Worm (Caenorhabditis elegans): ENCODE results near the gene fbxb-53.

fbxb-53 gene

DNA sequence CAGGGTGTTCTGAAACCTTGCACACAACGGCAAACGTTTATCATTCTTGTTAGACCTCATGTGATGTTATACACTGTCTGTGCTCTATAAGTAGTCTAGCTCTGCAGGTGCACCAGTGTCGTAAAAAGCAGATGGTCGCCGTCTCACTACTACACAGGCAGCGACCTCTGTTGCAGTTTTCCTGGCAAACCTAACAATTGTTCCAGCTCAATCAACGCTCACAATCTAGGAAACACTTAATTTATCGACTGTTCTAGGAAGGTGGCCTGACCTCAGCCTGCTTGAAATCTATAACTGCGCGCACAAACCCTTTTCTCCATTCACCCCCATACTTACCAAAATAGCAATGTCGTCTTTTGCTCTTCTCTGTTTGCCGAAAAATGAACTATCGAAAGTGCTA is 32.4 kb upstream of the fbxb-53 start, which contains the start of gene fbxb-11:
Gene fbxb-11, plus strand, starts transcription at position 301 of the 400 bp plus-strand sequence.
- TF ChIP-seq elt-3 (tag; optimal IDR thresholded peaks at IDR 0.05): no peak
- TF ChIP-seq unc-39 (tag; optimal IDR thresholded peaks at IDR 0.05): no peak
- no peak for TF ChIP-seq bed-3 (GFP tag; optimal IDR thresholded peaks at IDR 0.05)
- TF ChIP-seq lsy-2 (tag; optimal IDR thresholded peaks at IDR 0.05): no peak
- no peak for TF ChIP-seq sptf-1 (tag; optimal IDR thresholded peaks at IDR 0.05)
- TF ChIP-seq elt-1 (tag; optimal IDR thresholded peaks at IDR 0.05; ENCODE audit: borderline replicate concordance, insufficient read depth): no peak
- no peak for TF ChIP-seq drap-1 (GFP tag; optimal IDR thresholded peaks at IDR 0.05)
- TF ChIP-seq M03D4.4 (tag; optimal IDR thresholded peaks at IDR 0.05): no peak
- TF ChIP-seq nhr-76 (tag; optimal IDR thresholded peaks at IDR 0.05): no peak
- TF ChIP-seq unc-62 (GFP tag; optimal IDR thresholded peaks at IDR 0.05): no peak

- TF ChIP-seq ceh-39 (tag; optimal IDR thresholded peaks at IDR 0.05) (peak; percentile 12), tbx-8 (GFP tag; optimal IDR thresholded peaks at IDR 0.05) (no peak)
These were observed 30.9 kb upstream of the fbxb-53 start, which contains the start of gene F45C12.17 for ce11 chrII:1725735-1726134. TSS of gene F45C12.17 (plus strand) at chrII:1726111.

ce11 chrII:1728253-1728652 is 28.4 kb upstream of the fbxb-53 start, which contains the start of gene btb-9:
TSS of gene btb-9 (plus strand) at chrII:1728506.
- no peak for TF ChIP-seq mep-1 (tag; optimal IDR thresholded peaks at IDR 0.05)
- TF ChIP-seq ztf-11 (tag; optimal IDR thresholded peaks at IDR 0.05): no peak
- no peak for TF ChIP-seq M03D4.4 (tag; optimal IDR thresholded peaks at IDR 0.05)
- TF ChIP-seq ceh-43 (GFP tag; optimal IDR thresholded peaks at IDR 0.05): no peak
- no peak for TF ChIP-seq drap-1 (GFP tag; optimal IDR thresholded peaks at IDR 0.05)
- no peak for TF ChIP-seq tbx-8 (GFP tag; optimal IDR thresholded peaks at IDR 0.05)
- TF ChIP-seq zip-8 (tag; optimal IDR thresholded peaks at IDR 0.05): no peak
- TF ChIP-seq nhr-2 (tag; optimal IDR thresholded peaks at IDR 0.05): no peak
- no peak for TF ChIP-seq sem-2 (GFP tag; optimal IDR thresholded peaks at IDR 0.05)
- no peak for TF ChIP-seq nhr-237 (tag; optimal IDR thresholded peaks at IDR 0.05)
- TF ChIP-seq sptf-1 (tag; optimal IDR thresholded peaks at IDR 0.05): no peak
- TF ChIP-seq pha-4 (tag; optimal IDR thresholded peaks at IDR 0.05): no peak
- no peak for TF ChIP-seq mab-5 (tag; optimal IDR thresholded peaks at IDR 0.05)

DNA sequence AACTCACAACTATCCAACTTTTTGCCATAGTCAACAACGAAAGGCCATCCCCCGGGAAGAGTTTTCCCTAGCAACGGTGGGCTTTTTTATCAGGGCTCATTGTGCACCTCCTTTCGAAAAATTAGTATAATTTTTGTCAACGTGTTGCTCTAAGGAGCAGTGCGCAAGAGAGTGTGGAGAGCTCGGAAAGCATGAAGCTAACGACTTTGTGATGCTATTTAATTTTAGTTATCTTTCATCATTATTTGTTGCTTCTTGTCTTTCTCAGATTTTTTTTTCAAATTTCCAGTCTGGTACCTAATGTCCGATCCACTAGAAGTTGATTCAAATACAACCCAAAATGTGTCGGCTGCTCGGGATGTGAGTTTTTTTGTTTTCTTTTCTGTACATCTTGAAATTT is 26.6 kb upstream of the fbxb-53 start, which contains the start of gene ceh-81:
Gene ceh-81, plus strand, starts transcription at position 301 of the 400 bp plus-strand sequence.
- TF ChIP-seq cnd-1 (tag; optimal IDR thresholded peaks at IDR 0.05) (no peak), lin-13 (tag; optimal IDR thresholded peaks at IDR 0.05) (no peak), M03D4.4 (tag; optimal IDR thresholded peaks at IDR 0.05) (no peak), pha-4 (tag; optimal IDR thresholded peaks at IDR 0.05) (no peak), unc-120 (tag; optimal IDR thresholded peaks at IDR 0.05; ENCODE audit: poor library complexity, severe bottlenecking) (no peak), sptf-1 (tag; optimal IDR thresholded peaks at IDR 0.05) (no peak), drap-1 (GFP tag; optimal IDR thresholded peaks at IDR 0.05) (no peak), ham-2 (GFP tag; optimal IDR thresholded peaks at IDR 0.05) (no peak), blmp-1 (tag; optimal IDR thresholded peaks at IDR 0.05) (no peak)

DNA sequence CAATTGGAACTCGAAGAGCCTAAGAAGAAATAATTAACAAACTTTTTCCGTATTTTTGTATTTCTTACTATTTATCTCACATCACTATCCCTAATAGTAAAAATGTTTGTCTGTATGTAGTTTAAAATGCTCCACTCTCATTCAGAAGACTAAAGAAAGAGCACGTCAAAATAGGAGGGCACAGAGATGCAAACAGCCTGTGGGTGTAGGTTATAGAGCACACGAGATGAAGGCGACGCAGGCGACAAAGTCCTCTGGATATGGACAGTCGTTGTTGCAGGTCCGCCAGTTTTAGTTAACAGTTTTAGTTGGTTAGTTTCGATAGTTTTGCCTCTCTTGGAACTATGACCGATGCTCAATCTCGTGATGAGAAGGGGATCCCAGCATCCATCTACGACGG is 24.8 kb upstream of the fbxb-53 start, which contains the start of gene ceh-82:
Gene ceh-82, plus strand, starts transcription at position 301 of the 400 bp plus-strand sequence.
- TF ChIP-seq elt-1 (tag; optimal IDR thresholded peaks at IDR 0.05; ENCODE audit: borderline replicate concordance, insufficient read depth) (no peak), unc-120 (tag; optimal IDR thresholded peaks at IDR 0.05; ENCODE audit: poor library complexity, severe bottlenecking) (no peak), nhr-237 (tag; optimal IDR thresholded peaks at IDR 0.05) (no peak), blmp-1 (tag; optimal IDR thresholded peaks at IDR 0.05) (no peak), drap-1 (GFP tag; optimal IDR thresholded peaks at IDR 0.05) (no peak), ceh-39 (tag; optimal IDR thresholded peaks at IDR 0.05) (no peak), M03D4.4 (tag; optimal IDR thresholded peaks at IDR 0.05) (no peak)

- no peak for TF ChIP-seq bed-3 (GFP tag; optimal IDR thresholded peaks at IDR 0.05)
These were observed 21.5 kb upstream of the fbxb-53 start for ce11 chrII:1735145-1735544.

ce11 chrII:1736353-1736752 is 20.3 kb upstream of the fbxb-53 start, which contains the start of gene ceh-83:
TSS of gene ceh-83 (minus strand) at chrII:1736533.
- TF ChIP-seq nhr-12 (tag; optimal IDR thresholded peaks at IDR 0.05) (no peak), ces-1 (GFP tag; optimal IDR thresholded peaks at IDR 0.05) (no peak), mep-1 (tag; optimal IDR thresholded peaks at IDR 0.05) (no peak), nhr-237 (tag; optimal IDR thresholded peaks at IDR 0.05) (no peak), M03D4.4 (tag; optimal IDR thresholded peaks at IDR 0.05) (no peak), ceh-43 (GFP tag; optimal IDR thresholded peaks at IDR 0.05) (no peak), drap-1 (GFP tag; optimal IDR thresholded peaks at IDR 0.05) (no peak), blmp-1 (tag; optimal IDR thresholded peaks at IDR 0.05) (no peak), hlh-1 (tag; optimal IDR thresholded peaks at IDR 0.05) (no peak), elt-3 (tag; optimal IDR thresholded peaks at IDR 0.05) (no peak), mls-2 (tag; optimal IDR thresholded peaks at IDR 0.05) (no peak), ham-2 (GFP tag; optimal IDR thresholded peaks at IDR 0.05) (no peak), unc-39 (tag; optimal IDR thresholded peaks at IDR 0.05) (no peak), nhr-2 (tag; optimal IDR thresholded peaks at IDR 0.05) (no peak), unc-62 (GFP tag; optimal IDR thresholded peaks at IDR 0.05) (no peak), lin-32 (GFP tag; optimal IDR thresholded peaks at IDR 0.05) (no peak), sem-2 (GFP tag; optimal IDR thresholded peaks at IDR 0.05) (no peak)

Data from whole organism, mixed stage, embryonic.